Worm (Caenorhabditis elegans) whole organism, L4/young adult: ENCODE results near the gene pde-2.

Source experiments
- dao-5 ChIP-seq: sonication (generic microtip); optimal IDR thresholded peaks from 2 replicates; lab custom pipeline; 2016; ENCODE audit warnings: missing genotype, missing genetic modification characterization, moderate library complexity, missing compliant biosample characterization
- him-1 ChIP-seq: sonication (generic microtip); optimal IDR thresholded peaks from 2 replicates; lab custom pipeline; 2016; ENCODE audit warnings: missing genotype, missing genetic modification reagents, missing genetic modification characterization, missing compliant biosample characterization

ce11 chrIII:8926512-8926911 is 55.2 kb downstream of the pde-2 start:
- TF ChIP-seq him-1 (tag; lab: Kevin White, UChicago), result no peak
- TF ChIP-seq dao-5, result no peak
